Fruit fly (Drosophila melanogaster) whole organism, embryonic: ENCODE measurements around the gene CG10232.

ENCODE experiments used
- B-H1 ChIP-seq: fragments of 200-800 bp; sonication (Bioruptor generic); IDR thresholded peaks from 3 replicates; pipeline ENCODE4 v1.3.6; 2022; ENCODE audit warnings: missing biosample characterization, missing genetic modification characterization
- C15 ChIP-seq: fragments of 200-800 bp; sonication (Bioruptor generic); IDR thresholded peaks from 3 replicates; pipeline ENCODE4 v1.3.6; 2022; ENCODE audit warnings: missing biosample characterization, missing genetic modification characterization
- CG10979 ChIP-seq: fragments of 200-800 bp; sonication (Bioruptor generic); optimal IDR thresholded peaks from 2 replicates; lab custom pipeline; 2018; ENCODE audit warnings: missing biosample characterization, mild to moderate bottlenecking, missing genetic modification characterization, moderate library complexity
- CG12769 ChIP-seq: fragments of 200-800 bp; sonication (Bioruptor generic); optimal IDR thresholded peaks from 2 replicates; lab custom pipeline; 2019; ENCODE audit warnings: missing biosample characterization, mild to moderate bottlenecking, missing genetic modification characterization, moderate library complexity
- CG13296 ChIP-seq: fragments of 200-800 bp; sonication (Bioruptor generic); optimal IDR thresholded peaks from 3 replicates; lab custom pipeline; 2018; ENCODE audit warnings: missing biosample characterization, mild to moderate bottlenecking, missing genetic modification characterization
- CG13424 ChIP-seq: fragments of 200-800 bp; sonication (Bioruptor generic); optimal IDR thresholded peaks from 2 replicates; lab custom pipeline; 2019; ENCODE audit warnings: missing biosample characterization, mild to moderate bottlenecking, missing genetic modification characterization, moderate library complexity
- CG16779 ChIP-seq: fragments of 200-800 bp; sonication (Bioruptor generic); IDR thresholded peaks from 2 replicates; pipeline ENCODE4 v1.3.6; 2022; ENCODE audit warnings: missing biosample characterization, missing genetic modification characterization
- CG17612 ChIP-seq: fragments of 200-800 bp; sonication (Bioruptor generic); IDR thresholded peaks from 2 replicates; pipeline ENCODE4 v1.3.6; 2022; ENCODE audit warnings: missing biosample characterization, missing genetic modification characterization
- CG18599 ChIP-seq: fragments of 200-800 bp; sonication (Bioruptor generic); optimal IDR thresholded peaks from 3 replicates; lab custom pipeline; 2017; ENCODE audit warnings: missing biosample characterization, missing genetic modification characterization, mild to moderate bottlenecking, moderate library complexity, missing genetic modification reagents
- CG18619 ChIP-seq: fragments of 200-800 bp; sonication (Bioruptor generic); optimal IDR thresholded peaks from 3 replicates; lab custom pipeline; 2017; ENCODE audit warnings: missing biosample characterization, mild to moderate bottlenecking, missing genetic modification characterization
- CG31224 ChIP-seq: fragments of 200-800 bp; sonication (Bioruptor generic); IDR thresholded peaks from 2 replicates; pipeline ENCODE4 v1.3.6; 2022; ENCODE audit warnings: missing biosample characterization, missing genetic modification characterization
- CG6765 ChIP-seq: fragments of 200-800 bp; sonication (Bioruptor generic); optimal IDR thresholded peaks from 3 replicates; lab custom pipeline; 2017; ENCODE audit warnings: missing biosample characterization, mild to moderate bottlenecking, missing genetic modification characterization
- CG7987 ChIP-seq: fragments of 200-800 bp; sonication (Bioruptor generic); optimal IDR thresholded peaks from 2 replicates; lab custom pipeline; 2018; ENCODE audit warnings: missing biosample characterization, mild to moderate bottlenecking, missing genetic modification characterization, moderate library complexity
- CG8089 ChIP-seq: fragments of 200-800 bp; sonication (Bioruptor generic); optimal IDR thresholded peaks from 3 replicates; lab custom pipeline; 2016; ENCODE audit warnings: missing biosample characterization, missing genetic modification characterization
- CHES-1-like ChIP-seq: fragments of 200-800 bp; sonication (Bioruptor generic); optimal IDR thresholded peaks from 2 replicates; lab custom pipeline; 2016; ENCODE audit warnings: missing biosample characterization, missing genetic modification characterization
- Camta ChIP-seq: fragments of 200-800 bp; sonication (Bioruptor generic); optimal IDR thresholded peaks from 2 replicates; lab custom pipeline; 2016; ENCODE audit warnings: missing biosample characterization, missing genetic modification characterization
- D ChIP-seq, 2 experiments: fragments of 200-800 bp in 1 of 2; fragments of >200 bp in 1 of 2; sonication (Bioruptor generic) in 1 of 2; optimal IDR thresholded peaks; 2 replicates in 1 of 2; 3 replicates in 1 of 2; lab custom pipeline; 2017; ENCODE audit warnings: mild to moderate bottlenecking in 1 of 2, missing biosample characterization in 1 of 2, missing genetic modification characterization in 1 of 2, missing genetic modification reagents in 1 of 2
- Elba2 ChIP-seq: fragments of 200-800 bp; sonication (Bioruptor generic); optimal IDR thresholded peaks from 3 replicates; lab custom pipeline; 2016; ENCODE audit warnings: missing biosample characterization, missing genetic modification characterization
- Hand ChIP-seq: fragments of 200-800 bp; sonication (Bioruptor generic); optimal IDR thresholded peaks from 2 replicates; lab custom pipeline; 2017; ENCODE audit warnings: mild to moderate bottlenecking, missing biosample characterization, missing genetic modification reagents, missing genetic modification characterization
- Kr ChIP-seq: fragments of 200-800 bp; sonication (Bioruptor generic); optimal IDR thresholded peaks from 2 replicates; lab custom pipeline; 2017; ENCODE audit warnings: missing biosample characterization, mild to moderate bottlenecking, missing genetic modification characterization
- MTF-1 ChIP-seq: fragments of 200-800 bp; sonication (Bioruptor generic); optimal IDR thresholded peaks from 2 replicates; lab custom pipeline; 2018; ENCODE audit warnings: missing biosample characterization, mild to moderate bottlenecking, missing genetic modification characterization, borderline replicate concordance
- Mad ChIP-seq: fragments of 200-800 bp; sonication (Bioruptor generic); optimal IDR thresholded peaks from 2 replicates; lab custom pipeline; 2016; ENCODE audit warnings: missing biosample characterization, missing genetic modification characterization
- Poxn ChIP-seq: fragments of 200-800 bp; sonication (Bioruptor generic); IDR thresholded peaks from 2 replicates; pipeline ENCODE4 v1.3.6; 2022; ENCODE audit warnings: missing biosample characterization, missing genetic modification characterization
- Sry-β ChIP-seq: fragments of 200-800 bp; sonication (Bioruptor generic); optimal IDR thresholded peaks from 2 replicates; lab custom pipeline; 2018; ENCODE audit warnings: missing biosample characterization, mild to moderate bottlenecking, missing genetic modification characterization, moderate library complexity
- Stat92E ChIP-seq, 3 experiments: fragments of >200 bp in 2 of 3; fragments of 200-800 bp in 1 of 3; sonication (Bioruptor generic) in 1 of 3; optimal IDR thresholded peaks; 2 replicates each; lab custom pipeline; 2017 to 2019; ENCODE audit warnings: missing biosample characterization in 3 of 3, missing genetic modification characterization in 3 of 3, mild to moderate bottlenecking in 1 of 3, moderate library complexity in 1 of 3
- Xrp1 ChIP-seq: fragments of 200-800 bp; sonication (Bioruptor generic); IDR thresholded peaks from 2 replicates; pipeline ENCODE4 v1.3.6; 2022; ENCODE audit warnings: missing biosample characterization, missing genetic modification characterization
- al ChIP-seq: fragments of 200-800 bp; sonication (Bioruptor generic); IDR thresholded peaks from 2 replicates; pipeline ENCODE4 v1.3.6; 2022; ENCODE audit warnings: missing biosample characterization, missing genetic modification characterization
- ap ChIP-seq: fragments of 200-800 bp; sonication (Bioruptor generic); IDR thresholded peaks from 2 replicates; pipeline ENCODE4 v1.3.6; 2022; ENCODE audit warnings: missing biosample characterization, missing genetic modification characterization
- chm ChIP-seq: fragments of 200-800 bp; sonication (Bioruptor generic); IDR thresholded peaks from 2 replicates; pipeline ENCODE4 v1.3.6; 2022; ENCODE audit warnings: missing biosample characterization, missing genetic modification characterization
- danr ChIP-seq: fragments of 200-800 bp; sonication (Bioruptor generic); IDR thresholded peaks from 2 replicates; pipeline ENCODE4 v1.3.6; 2022; ENCODE audit warnings: missing biosample characterization, missing genetic modification characterization
- dysf ChIP-seq: fragments of 200-800 bp; sonication (Bioruptor generic); IDR thresholded peaks from 3 replicates; pipeline ENCODE4 v1.3.6; 2022; ENCODE audit warnings: missing biosample characterization, missing genetic modification characterization
- fru ChIP-seq: fragments of >200 bp; optimal IDR thresholded peaks from 2 replicates; lab custom pipeline; 2017
- grn ChIP-seq: fragments of 200-800 bp; sonication (Bioruptor generic); optimal IDR thresholded peaks from 3 replicates; lab custom pipeline; 2017; ENCODE audit warnings: missing biosample characterization, missing genetic modification characterization
- kay ChIP-seq: fragments of 200-800 bp; sonication (Bioruptor generic); optimal IDR thresholded peaks from 2 replicates; lab custom pipeline; 2016; ENCODE audit warnings: missing biosample characterization, missing genetic modification characterization
- ken ChIP-seq: fragments of 200-800 bp; sonication (Bioruptor generic); IDR thresholded peaks from 3 replicates; pipeline ENCODE4 v1.3.6; 2022; ENCODE audit warnings: missing biosample characterization, missing genetic modification characterization
- klu ChIP-seq: fragments of 200-800 bp; sonication (Bioruptor generic); IDR thresholded peaks from 2 replicates; pipeline ENCODE4 v1.3.6; 2022; ENCODE audit warnings: missing biosample characterization, missing genetic modification characterization
- mirr ChIP-seq: fragments of 200-800 bp; sonication (Bioruptor generic); optimal IDR thresholded peaks from 3 replicates; lab custom pipeline; 2018; ENCODE audit warnings: missing biosample characterization, mild to moderate bottlenecking, missing genetic modification characterization
- onecut ChIP-seq: fragments of 200-800 bp; sonication (Bioruptor generic); IDR thresholded peaks from 2 replicates; pipeline ENCODE4 v1.3.6; 2022; ENCODE audit warnings: missing biosample characterization, missing genetic modification characterization
- sna ChIP-seq: fragments of 200-800 bp; sonication (Bioruptor generic); IDR thresholded peaks from 2 replicates; pipeline ENCODE4 v1.3.6; 2022; ENCODE audit warnings: missing biosample characterization, missing genetic modification characterization; ENCODE audit not compliant: partially characterized antibody
- so ChIP-seq: fragments of 200-800 bp; sonication (Bioruptor generic); IDR thresholded peaks from 3 replicates; pipeline ENCODE4 v1.3.6; 2022; ENCODE audit warnings: missing biosample characterization, missing genetic modification characterization
- stc ChIP-seq: fragments of 200-800 bp; sonication (Bioruptor generic); IDR thresholded peaks from 2 replicates; pipeline ENCODE4 v1.3.6; 2022; ENCODE audit warnings: missing biosample characterization, missing genetic modification characterization
- z ChIP-seq: fragments of 200-800 bp; sonication (Bioruptor generic); IDR thresholded peaks from 3 replicates; pipeline ENCODE4 v1.3.6; 2022; ENCODE audit warnings: missing biosample characterization, missing genetic modification characterization

Gene CG10232

dm6 chr3R:23721936-23722335, 511 bp upstream of the CG10232 start (continued):
- no peak for TF ChIP-seq ap (GFP tag; lab: Robert Waterston, UW)
- TF ChIP-seq CG18619, result peak; percentile 2
- TF ChIP-seq CG12769, result peak; percentile 24
- TF ChIP-seq Hand, result no peak
- TF ChIP-seq kay (GFP tag; lab: Kevin White, UChicago), result peak; percentile 8
- no peak for TF ChIP-seq Poxn (GFP tag; lab: Robert Waterston, UW)
- TF ChIP-seq klu, result no peak
- no peak for TF ChIP-seq CHES-1-like (GFP tag; lab: Kevin White, UChicago)
- TF ChIP-seq Xrp1 (GFP tag; lab: Robert Waterston, UW), result no peak
- TF ChIP-seq CG8089 (GFP tag; lab: Kevin White, UChicago), result no peak
- no peak for TF ChIP-seq danr (GFP tag; lab: Robert Waterston, UW)
- TF ChIP-seq B-H1 (GFP tag; lab: Robert Waterston, UW), result no peak
- TF ChIP-seq z, result no peak
- no peak for TF ChIP-seq Mad (GFP tag; lab: Kevin White, UChicago)
- TF ChIP-seq Stat92E (GFP tag; optimal IDR thresholded peaks at IDR 0.05; lab: Kevin White, UChicago), result no peak
- no peak for TF ChIP-seq C15 (GFP tag; lab: Robert Waterston, UW)
- TF ChIP-seq Elba2 (GFP tag; lab: Kevin White, UChicago), result no peak
- peak; percentile 33 for TF ChIP-seq CG13424 (tag; lab: Kevin White, UChicago)
- no peak for TF ChIP-seq sna (GFP tag; lab: Robert Waterston, UW)
- TF ChIP-seq grn (GFP tag; lab: Kevin White, UChicago), result no peak
- no peak for TF ChIP-seq CG31224 (GFP tag; lab: Robert Waterston, UW)
- TF ChIP-seq so (GFP tag; lab: Robert Waterston, UW), result no peak
- no peak for TF ChIP-seq CG6765
- TF ChIP-seq stc (GFP tag; lab: Robert Waterston, UW), result no peak
- TF ChIP-seq dysf (GFP tag; lab: Robert Waterston, UW), result no peak
- TF ChIP-seq chm (GFP tag; lab: Robert Waterston, UW), result no peak
- no peak for TF ChIP-seq CG16779 (GFP tag; lab: Robert Waterston, UW)
- no peak for TF ChIP-seq mirr (GFP tag; lab: Kevin White, UChicago)
- peak; percentile 22; the same call in 1 of the 2 replicates for TF ChIP-seq onecut (GFP tag; lab: Robert Waterston, UW)
- TF ChIP-seq Camta (GFP tag; lab: Kevin White, UChicago), result no peak
- TF ChIP-seq ken (GFP tag; lab: Robert Waterston, UW), result no peak
- TF ChIP-seq MTF-1 (GFP tag; lab: Kevin White, UChicago), result no peak
- TF ChIP-seq CG18599, result no peak
- TF ChIP-seq CG10979 (tag; lab: Kevin White, UChicago), result peak; percentile 24
- TF ChIP-seq CG17612 (GFP tag; lab: Robert Waterston, UW), result no peak
- TF ChIP-seq Sry-β (GFP tag; lab: Kevin White, UChicago), result no peak
- TF ChIP-seq fru (lab: Kevin White, UChicago), result no peak
- no peak for TF ChIP-seq Kr (GFP tag; lab: Kevin White, UChicago)
- TF ChIP-seq D (optimal IDR thresholded peaks at IDR 0.05; lab: Kevin White, UChicago), result no peak
- TF ChIP-seq D (GFP tag; optimal IDR thresholded peaks at IDR 0.05; lab: Kevin White, UChicago), result no peak
- TF ChIP-seq al (GFP tag; lab: Robert Waterston, UW), result no peak
- peak; percentile 19 for TF ChIP-seq CG13296 (GFP tag; lab: Kevin White, UChicago)
- peak; percentile 34 for TF ChIP-seq CG7987 (GFP tag; lab: Kevin White, UChicago)
